Fruit fly (Drosophila melanogaster): ENCODE data around the gene CG12877.
A peak's percentile ranks its signal among the peaks of the same experiment; 100 is the strongest.

CG12877 gene

DNA sequence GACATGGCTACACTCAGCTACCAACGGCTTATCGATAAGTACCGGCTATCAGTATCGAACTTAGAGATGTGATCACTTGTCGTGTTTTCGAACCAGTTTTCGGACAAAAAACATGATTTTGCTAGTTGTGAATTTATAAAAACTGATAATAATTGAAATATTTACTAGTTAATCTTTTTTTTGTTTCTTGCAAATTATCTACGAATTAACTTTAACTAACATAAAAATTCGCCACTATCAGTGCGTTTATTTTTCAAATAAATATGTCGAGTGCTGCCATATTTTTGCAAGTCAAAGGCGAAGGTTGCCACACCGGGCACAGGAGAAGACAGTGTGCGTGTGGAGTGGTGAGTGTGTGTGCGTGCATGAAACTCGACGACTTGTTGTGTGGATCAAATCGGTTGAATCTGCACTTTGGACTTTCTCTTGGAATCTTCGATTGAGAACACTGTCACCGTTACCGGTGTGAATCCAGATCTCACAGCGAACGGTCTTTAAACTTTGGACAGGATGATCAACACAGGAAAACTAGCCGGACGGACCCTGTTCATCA is 29.6 kb upstream of the CG12877 start, which contains the start of gene Hsdl2:
Gene Hsdl2 (plus strand): TSS at position 349 of the 553 bp plus-strand sequence.
- peak; percentile 63 for TF ChIP-seq achi (GFP tag; optimal IDR thresholded peaks at IDR 0.05)
- peak; percentile 94 to 97 for TF ChIP-seq ss (GFP tag; optimal IDR thresholded peaks at IDR 0.05)
- TF ChIP-seq CG11762 (GFP tag; optimal IDR thresholded peaks at IDR 0.05; ENCODE audit: insufficient read depth): peak; percentile 73
- TF ChIP-seq OdsH (GFP tag; optimal IDR thresholded peaks at IDR 0.05): no peak
- TF ChIP-seq CG7368 (GFP tag; optimal IDR thresholded peaks at IDR 0.05): peak; percentile 79
- TF ChIP-seq Sox14 (GFP tag; optimal IDR thresholded peaks at IDR 0.05): peak; percentile 50
- peak; percentile 80 for TF ChIP-seq CG1621 (tag; optimal IDR thresholded peaks at IDR 0.05)
- peak; percentile 97 for TF ChIP-seq CG6276 (GFP tag; optimal IDR thresholded peaks at IDR 0.05)
- peak; percentile 56 for TF ChIP-seq CG32006 (GFP tag; optimal IDR thresholded peaks at IDR 0.05)
- TF ChIP-seq topi (GFP tag; optimal IDR thresholded peaks at IDR 0.05): peak; percentile 64
- peak; percentile 87 for TF ChIP-seq CG3919 (GFP tag; optimal IDR thresholded peaks at IDR 0.05)
- peak; percentile 93 for TF ChIP-seq CG6808 (GFP tag; optimal IDR thresholded peaks at IDR 0.05)
- peak; percentile 78 for TF ChIP-seq eg (GFP tag; IDR thresholded peaks at IDR 0.05)
- TF ChIP-seq CG4318 (GFP tag; optimal IDR thresholded peaks at IDR 0.05): no peak
- no peak for TF ChIP-seq CG3032 (tag; optimal IDR thresholded peaks at IDR 0.05)
- TF ChIP-seq CG8319 (GFP tag; optimal IDR thresholded peaks at IDR 0.05): peak; percentile 68
- TF ChIP-seq CG6792 (GFP tag; optimal IDR thresholded peaks at IDR 0.05): peak; percentile 7
- peak; percentile 69 for TF ChIP-seq Blimp-1 (GFP tag; optimal IDR thresholded peaks at IDR 0.05)
- TF ChIP-seq Eip75B (GFP tag; optimal IDR thresholded peaks at IDR 0.05): peak; percentile 53
- peak; percentile 64 to 76 for TF ChIP-seq salr (GFP tag; optimal IDR thresholded peaks at IDR 0.05)
- peak; percentile 27 for TF ChIP-seq Hr39 (GFP tag; optimal IDR thresholded peaks at IDR 0.05)
- peak; percentile 92 for TF ChIP-seq CG16779 (tag; optimal IDR thresholded peaks at IDR 0.05)
- TF ChIP-seq CG6854 (GFP tag; optimal IDR thresholded peaks at IDR 0.05): peak; percentile 98
- no peak for TF ChIP-seq CG10631 (GFP tag; optimal IDR thresholded peaks at IDR 0.05)
- no peak for TF ChIP-seq CG8632 (GFP tag; optimal IDR thresholded peaks at IDR 0.05)
- peak; percentile 41 for TF ChIP-seq dac (GFP tag; optimal IDR thresholded peaks at IDR 0.05)
- no peak for TF ChIP-seq CG11294 (GFP tag; IDR thresholded peaks at IDR 0.05)
- peak; percentile 29 for TF ChIP-seq acj6 (GFP tag; optimal IDR thresholded peaks at IDR 0.05)
- no peak for TF ChIP-seq fd59A (GFP tag; optimal IDR thresholded peaks at IDR 0.05)
- TF ChIP-seq vri (GFP tag; optimal IDR thresholded peaks at IDR 0.05): no peak
- TF ChIP-seq Ets21C (GFP tag; optimal IDR thresholded peaks at IDR 0.05): peak; percentile 55
- TF ChIP-seq esn (GFP tag; optimal IDR thresholded peaks at IDR 0.05): no peak
- peak; percentile 47 for TF ChIP-seq Hr4 (GFP tag; optimal IDR thresholded peaks at IDR 0.05)
- peak; percentile 59 for TF ChIP-seq dsx (GFP tag; optimal IDR thresholded peaks at IDR 0.05; ENCODE audit: poor library complexity, severe bottlenecking)
- peak; percentile 40 for TF ChIP-seq Met (GFP tag; optimal IDR thresholded peaks at IDR 0.05)
- TF ChIP-seq Hr38 (GFP tag; optimal IDR thresholded peaks at IDR 0.05): no peak
- peak; percentile 86 for TF ChIP-seq spab (GFP tag; optimal IDR thresholded peaks at IDR 0.05)
- TF ChIP-seq pdm3 (GFP tag; optimal IDR thresholded peaks at IDR 0.05): peak; percentile 56
- peak; percentile 56; the same call in 2 of the 3 replicates for TF ChIP-seq CG6163 (GFP tag; IDR thresholded peaks at IDR 0.05)
- peak; percentile 26 for TF ChIP-seq Eip93F (GFP tag; optimal IDR thresholded peaks at IDR 0.05)
- TF ChIP-seq lz (GFP tag; optimal IDR thresholded peaks at IDR 0.05): peak; percentile 38
- no peak for TF ChIP-seq Sox15 (GFP tag; optimal IDR thresholded peaks at IDR 0.05)
- TF ChIP-seq fd85E (GFP tag; optimal IDR thresholded peaks at IDR 0.05): peak; percentile 72
- peak; percentile 79 for TF ChIP-seq Lpt (GFP tag; optimal IDR thresholded peaks at IDR 0.05)
- peak; percentile 51 for TF ChIP-seq cyc (GFP tag; optimal IDR thresholded peaks at IDR 0.05)
- peak; percentile 67 for TF ChIP-seq Ets96B (tag; optimal IDR thresholded peaks at IDR 0.05)
- TF ChIP-seq Gug (GFP tag; IDR thresholded peaks at IDR 0.05): no peak
- no peak for TF ChIP-seq CG34406 (GFP tag; optimal IDR thresholded peaks at IDR 0.05)
- peak; percentile 69; the same call in 1 of the 2 replicates for TF ChIP-seq CG15336 (GFP tag; IDR thresholded peaks at IDR 0.05)
- peak; percentile 44 for TF ChIP-seq Smox (GFP tag; optimal IDR thresholded peaks at IDR 0.05)
- TF ChIP-seq CG31627 (GFP tag; optimal IDR thresholded peaks at IDR 0.05): peak; percentile 36

All from whole organism, prepupa.